Fruit fly (Drosophila melanogaster): ENCODE measurements around the gene Obp18a.

Obp18a gene

dm6 chrX:19155922-19156437 is 20.3 kb upstream of the Obp18a start (continued):
- TF ChIP-seq Meics (GFP tag; optimal IDR thresholded peaks at IDR 0.05) (peak; percentile 76), CG1602 (GFP tag; optimal IDR thresholded peaks at IDR 0.05) (peak; percentile 84), HLH4C (GFP tag; IDR thresholded peaks at IDR 0.05; ENCODE audit: partially characterized antibody) (no peak), cwo (GFP tag; optimal IDR thresholded peaks at IDR 0.05) (peak; percentile 45), inv (GFP tag; IDR thresholded peaks at IDR 0.05; ENCODE audit: partially characterized antibody) (no peak), Mrtf (GFP tag; IDR thresholded peaks at IDR 0.05) (peak; percentile 65; the same call in 2 of the 3 replicates), CG12391 (tag; optimal IDR thresholded peaks at IDR 0.05) (peak; percentile 89), CG2120 (GFP tag; optimal IDR thresholded peaks at IDR 0.05) (peak; percentile 52), CG34376 (GFP tag; optimal IDR thresholded peaks at IDR 0.05) (no peak), ssp (GFP tag; IDR thresholded peaks at IDR 0.05) (peak; percentile 66), CG2875 (GFP tag; optimal IDR thresholded peaks at IDR 0.05) (peak; percentile 82), D19B (GFP tag; optimal IDR thresholded peaks at IDR 0.05) (peak; percentile 47), Bgb (GFP tag; IDR thresholded peaks at IDR 0.05; ENCODE audit: partially characterized antibody) (no peak), Dip3 (GFP tag; optimal IDR thresholded peaks at IDR 0.05) (no peak), chif (GFP tag; optimal IDR thresholded peaks at IDR 0.05) (peak in 1 of 2 experiments; percentile 64), CG1792 (GFP tag; optimal IDR thresholded peaks at IDR 0.05) (no peak), CG9727 (GFP tag; optimal IDR thresholded peaks at IDR 0.05) (peak; percentile 96), CG18764 (GFP tag; optimal IDR thresholded peaks at IDR 0.05) (peak; percentile 77), CG18011 (GFP tag; optimal IDR thresholded peaks at IDR 0.05) (no peak), PHDP (tag; optimal IDR thresholded peaks at IDR 0.05) (peak; percentile 76), CG2712 (tag; optimal IDR thresholded peaks at IDR 0.05) (peak; percentile 95), Fer2 (tag; optimal IDR thresholded peaks at IDR 0.05) (peak; percentile 48), caup (GFP tag; optimal IDR thresholded peaks at IDR 0.05; ENCODE audit: severe bottlenecking) (peak; percentile 74), CG2129 (GFP tag; IDR thresholded peaks at IDR 0.05; ENCODE audit: partially characterized antibody) (no peak), pum (GFP tag; optimal IDR thresholded peaks at IDR 0.05) (no peak), CG3407 (GFP tag; optimal IDR thresholded peaks at IDR 0.05) (peak; percentile 76), TFAM (GFP tag; optimal IDR thresholded peaks at IDR 0.05) (peak; percentile 50), CG2116 (GFP tag; optimal IDR thresholded peaks at IDR 0.05) (peak; percentile 39), Trl (optimal IDR thresholded peaks at IDR 0.05) (peak in 1 of 2 experiments; percentile 20), Trl (GFP tag; optimal IDR thresholded peaks at IDR 0.05) (peak; percentile 54), CrebB (tag; optimal IDR thresholded peaks at IDR 0.05) (peak; percentile 29), trh (GFP tag; optimal IDR thresholded peaks at IDR 0.05) (peak; percentile 62), peb (GFP tag; IDR thresholded peaks at IDR 0.05) (peak; percentile 68), D19A (tag; optimal IDR thresholded peaks at IDR 0.05) (peak; percentile 85), Sin3A (optimal IDR thresholded peaks at IDR 0.05) (no peak), CG11695 (GFP tag; IDR thresholded peaks at IDR 0.05) (peak; percentile 75; the same call in 2 of the 3 replicates), jigr1 (GFP tag; IDR thresholded peaks at IDR 0.05) (no peak), C15 (GFP tag; IDR thresholded peaks at IDR 0.05) (peak; percentile 24; the same call in 1 of the 3 replicates), Dp (GFP tag; optimal IDR thresholded peaks at IDR 0.05) (no peak), CG4424 (GFP tag; optimal IDR thresholded peaks at IDR 0.05) (peak; percentile 86), CG14965 (GFP tag; optimal IDR thresholded peaks at IDR 0.05; ENCODE audit: borderline replicate concordance) (no peak), Mes4 (GFP tag; optimal IDR thresholded peaks at IDR 0.05) (no peak), sens (GFP tag) (peak; percentile 92), Hr39 (optimal IDR thresholded peaks at IDR 0.05) (no peak), chn (GFP tag; optimal IDR thresholded peaks at IDR 0.05) (peak; percentile 69), CG1529 (GFP tag; optimal IDR thresholded peaks at IDR 0.05) (peak; percentile 76), CG3995 (GFP tag; optimal IDR thresholded peaks at IDR 0.05) (no peak), CG5180 (GFP tag; optimal IDR thresholded peaks at IDR 0.05) (peak; percentile 63), tna (GFP tag; IDR thresholded peaks at IDR 0.05; ENCODE audit: partially characterized antibody) (no peak), ro (GFP tag; IDR thresholded peaks at IDR 0.05) (peak; percentile 57), ase (GFP tag; IDR thresholded peaks at IDR 0.05) (peak; percentile 47; the same call in 1 of the 3 replicates)
